Worm (Caenorhabditis elegans) whole organism, L4/young adult: ENCODE measurements around the gene C14H10.2.

Experiments used
- W03F9.2 ChIP-seq: fragments of 150-350 bp; optimal IDR thresholded peaks from 2 replicates; lab custom pipeline; 2014; ENCODE audit warnings: missing biosample characterization, missing genetic modification characterization
- dao-5 ChIP-seq: sonication (generic microtip); optimal IDR thresholded peaks from 2 replicates; lab custom pipeline; 2016; ENCODE audit warnings: missing genotype, missing genetic modification characterization, moderate library complexity, missing compliant biosample characterization
- him-1 ChIP-seq: sonication (generic microtip); optimal IDR thresholded peaks from 2 replicates; lab custom pipeline; 2016; ENCODE audit warnings: missing genotype, missing genetic modification reagents, missing genetic modification characterization, missing compliant biosample characterization

Gene C14H10.2

DNA sequence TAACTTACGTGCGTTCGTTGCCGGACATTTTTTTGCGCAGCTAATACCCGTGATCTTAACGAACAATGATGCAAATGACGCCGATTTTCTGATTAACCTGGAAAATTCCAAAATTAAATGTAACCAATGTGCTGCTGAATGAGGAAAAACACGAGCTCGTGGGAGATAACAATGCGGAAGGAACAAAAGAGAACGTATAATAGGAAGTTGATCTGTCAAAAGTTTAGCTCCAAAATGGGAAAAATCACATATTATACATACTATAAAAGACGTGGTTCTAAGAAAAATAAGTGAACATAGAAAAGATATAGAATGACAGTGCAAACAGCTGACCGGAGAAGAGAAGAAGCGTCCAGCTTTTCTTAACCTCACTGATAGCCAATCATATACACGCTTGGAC is at the start of gene C14H10.2:
Gene C14H10.2, minus strand, starts transcription at position 101 of the 400 bp plus-strand sequence.
- TF ChIP-seq him-1: no peak

DNA sequence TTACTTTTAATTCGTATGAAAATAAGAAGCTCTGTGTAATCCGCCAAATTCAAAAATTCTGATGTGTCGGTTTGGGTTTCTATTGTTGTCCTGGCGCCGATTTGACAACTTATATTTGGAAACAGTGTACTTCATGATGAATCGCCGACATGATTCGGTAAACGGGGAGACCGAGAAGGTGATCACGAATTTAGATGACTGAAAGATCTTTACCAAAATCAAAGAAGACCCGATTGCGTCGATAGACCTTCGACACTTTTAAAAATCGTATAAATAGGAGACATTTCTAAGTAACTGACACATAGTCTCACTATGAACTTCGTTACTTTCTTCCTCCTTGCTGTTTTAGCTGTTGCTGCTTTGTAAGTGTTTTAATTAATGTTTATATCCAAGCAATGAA is 49.7 kb upstream of the C14H10.2 start, which contains the start of gene fip-5:
Gene fip-5, plus strand, starts transcription at position 312 of the 400 bp plus-strand sequence.
- no peak for TF ChIP-seq him-1

DNA sequence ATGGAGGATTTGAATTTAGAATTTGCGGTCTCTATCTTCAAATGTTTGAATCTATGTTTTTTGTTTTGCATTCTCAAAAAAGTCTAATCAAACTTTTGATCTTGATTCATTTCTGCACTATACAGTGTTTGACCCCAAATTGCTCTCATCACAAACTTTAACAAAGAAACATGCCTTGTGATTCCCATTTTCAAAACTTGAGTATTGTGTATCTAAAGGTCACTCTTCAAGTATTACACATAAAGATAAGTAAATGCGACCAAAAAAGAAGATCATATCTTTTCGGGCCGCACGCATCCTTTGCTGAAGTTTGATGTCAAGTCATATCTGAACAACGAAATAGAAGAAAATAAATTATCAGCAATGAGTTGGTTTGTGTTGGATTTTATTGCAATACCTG is 49.2 kb upstream of the C14H10.2 start:
- TF ChIP-seq him-1 (no peak), dao-5 (no peak), W03F9.2 (tag; lab: Kevin White, UChicago) (no peak)

DNA sequence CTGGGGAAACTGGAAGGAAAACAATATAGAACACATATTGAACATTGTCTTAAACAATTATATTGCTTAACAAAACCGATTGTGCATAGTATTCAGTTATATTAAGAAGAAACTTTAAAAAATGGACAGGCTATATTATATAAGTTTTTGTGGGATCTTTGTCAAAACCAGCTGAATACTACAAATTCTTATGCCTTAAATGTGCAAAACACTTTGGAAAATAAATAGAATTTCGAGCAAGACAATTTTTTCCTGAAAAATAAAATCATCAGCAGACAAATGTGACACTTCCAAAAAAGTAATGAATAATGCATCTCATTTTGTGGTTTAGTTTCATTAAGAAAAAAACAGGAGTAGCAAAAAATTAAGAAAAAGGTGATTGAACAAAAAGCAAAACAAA is 44.7 kb upstream of the C14H10.2 start:
- TF ChIP-seq dao-5 (no peak), W03F9.2 (tag; lab: Kevin White, UChicago) (no peak), him-1 (no peak)

- TF ChIP-seq him-1: no peak
- no peak for TF ChIP-seq dao-5
- no peak for TF ChIP-seq W03F9.2 (tag; lab: Kevin White, UChicago)
Observed at ce11 chrX:10285634-10286033, 33.0 kb upstream of the C14H10.2 start, which contains the start of gene npr-6. Gene npr-6 (minus strand): TSS chrX:10285734.

DNA sequence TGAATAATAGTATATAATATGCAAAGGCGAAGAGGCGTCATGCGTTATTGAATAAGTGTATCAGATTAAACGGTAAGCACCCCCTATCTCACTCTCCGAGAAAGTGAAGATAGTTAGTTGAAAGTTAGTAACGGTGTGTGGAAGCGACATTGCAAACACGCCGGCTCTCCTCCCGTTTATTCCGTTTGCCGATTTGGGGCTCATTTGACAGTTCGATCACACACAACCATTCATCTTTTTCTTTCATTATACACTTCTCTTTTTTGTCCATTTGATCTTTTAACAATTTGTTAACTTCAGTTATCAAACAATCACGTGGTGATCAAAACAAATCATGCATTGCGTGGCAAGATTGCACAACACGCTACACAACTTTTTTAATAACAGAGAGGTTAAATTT is 26.6 kb upstream of the C14H10.2 start, which contains the start of gene slc-9B.1:
Gene slc-9B.1, plus strand, starts transcription at position 301 of the 400 bp plus-strand sequence.
- no peak for TF ChIP-seq dao-5
- no peak for TF ChIP-seq him-1
- no peak for TF ChIP-seq W03F9.2 (tag; lab: Kevin White, UChicago)

DNA sequence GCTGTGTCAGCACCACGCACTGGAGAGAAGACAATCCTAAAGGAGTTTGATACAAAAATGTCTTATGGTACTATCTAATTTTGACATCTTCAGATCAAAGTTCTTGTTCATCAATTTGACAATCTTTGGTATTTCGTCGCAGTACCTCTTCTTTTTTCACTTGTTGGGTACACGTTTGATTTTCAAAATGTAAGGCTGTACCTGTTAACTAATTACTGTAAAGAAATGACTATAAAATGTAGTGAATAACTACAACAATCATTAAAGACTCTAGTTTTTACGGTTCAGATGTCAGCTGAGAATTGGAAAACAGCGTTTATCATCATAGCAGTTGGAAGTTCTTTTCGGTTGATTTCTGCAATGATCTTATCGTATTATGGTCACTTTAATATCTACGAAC is 24.4 kb upstream of the C14H10.2 start:
- TF ChIP-seq W03F9.2 (tag; lab: Kevin White, UChicago) (no peak), dao-5 (no peak), him-1 (no peak)

ce11 chrX:10274470-10274869 is 21.8 kb upstream of the C14H10.2 start:
- TF ChIP-seq W03F9.2 (tag; lab: Kevin White, UChicago) (no peak), dao-5 (no peak), him-1 (no peak)

ce11 chrX:10273392-10273791 is 20.7 kb upstream of the C14H10.2 start, which contains the start of gene F41E7.2:
Gene F41E7.2 (plus strand): TSS chrX:10273692.
- TF ChIP-seq him-1 (no peak), W03F9.2 (tag; lab: Kevin White, UChicago) (no peak), dao-5 (no peak)

DNA sequence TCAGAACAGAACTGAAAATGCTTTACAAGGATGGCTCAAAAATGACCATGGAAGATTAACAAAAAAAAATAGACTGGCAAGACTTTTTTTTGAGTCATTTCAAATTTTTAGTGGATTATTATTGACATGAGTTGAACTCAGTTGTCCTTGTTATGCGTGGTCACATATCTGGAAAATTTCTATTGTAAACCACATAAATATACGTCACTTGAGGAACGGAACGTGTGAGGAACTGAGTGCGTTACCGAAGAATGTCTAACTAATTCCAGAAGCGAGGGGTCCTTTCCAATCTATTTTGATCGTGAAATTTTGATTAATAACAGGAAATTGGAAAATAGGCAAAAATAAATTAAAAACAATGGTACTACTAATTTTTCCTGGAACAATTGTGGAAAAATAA is 9.6 kb upstream of the C14H10.2 start:
- TF ChIP-seq W03F9.2 (tag; lab: Kevin White, UChicago): no peak
- TF ChIP-seq him-1: no peak
- TF ChIP-seq dao-5: no peak

DNA sequence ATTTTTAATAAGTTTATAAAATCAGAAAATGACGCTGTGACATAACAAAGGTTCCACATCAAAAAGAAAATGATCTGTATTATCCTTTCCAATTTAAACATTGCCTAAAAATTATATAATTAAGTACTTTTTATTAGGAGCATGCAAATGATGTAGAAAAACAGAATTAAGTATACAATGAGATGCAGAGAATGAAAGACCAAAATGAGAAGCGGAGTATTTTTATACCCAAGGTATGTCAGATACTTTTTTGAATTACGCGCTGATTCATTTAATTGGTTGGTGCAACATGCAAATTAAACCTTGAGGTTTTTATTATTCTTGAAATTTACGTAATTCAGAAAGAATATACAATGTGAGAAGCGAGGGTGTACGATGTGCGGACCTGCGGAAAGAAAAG is 7.4 kb upstream of the C14H10.2 start, which contains the start of gene C32A9.1:
Gene C32A9.1, minus strand, starts transcription at position 101 of the 400 bp plus-strand sequence.
- no peak for TF ChIP-seq dao-5

- no peak for TF ChIP-seq him-1
- no peak for TF ChIP-seq dao-5
- no peak for TF ChIP-seq W03F9.2 (tag; lab: Kevin White, UChicago)
Observed at ce11 chrX:10254068-10254467, 1.4 kb upstream of the C14H10.2 start.

ce11 chrX:10249685-10250084 is 3.0 kb downstream of the C14H10.2 start:
- no peak for TF ChIP-seq W03F9.2 (tag; lab: Kevin White, UChicago)
- no peak for TF ChIP-seq him-1
- TF ChIP-seq dao-5: no peak

ce11 chrX:10245617-10246016 is 7.1 kb downstream of the C14H10.2 start:
- TF ChIP-seq him-1 (no peak), W03F9.2 (tag; lab: Kevin White, UChicago) (no peak), dao-5 (no peak)

- TF ChIP-seq dao-5 (no peak), him-1 (no peak), W03F9.2 (tag; lab: Kevin White, UChicago) (no peak)
Observed at ce11 chrX:10240939-10241338, 11.7 kb downstream of the C14H10.2 start, which contains the start of gene str-74. Gene str-74 (minus strand): TSS chrX:10241039.

DNA sequence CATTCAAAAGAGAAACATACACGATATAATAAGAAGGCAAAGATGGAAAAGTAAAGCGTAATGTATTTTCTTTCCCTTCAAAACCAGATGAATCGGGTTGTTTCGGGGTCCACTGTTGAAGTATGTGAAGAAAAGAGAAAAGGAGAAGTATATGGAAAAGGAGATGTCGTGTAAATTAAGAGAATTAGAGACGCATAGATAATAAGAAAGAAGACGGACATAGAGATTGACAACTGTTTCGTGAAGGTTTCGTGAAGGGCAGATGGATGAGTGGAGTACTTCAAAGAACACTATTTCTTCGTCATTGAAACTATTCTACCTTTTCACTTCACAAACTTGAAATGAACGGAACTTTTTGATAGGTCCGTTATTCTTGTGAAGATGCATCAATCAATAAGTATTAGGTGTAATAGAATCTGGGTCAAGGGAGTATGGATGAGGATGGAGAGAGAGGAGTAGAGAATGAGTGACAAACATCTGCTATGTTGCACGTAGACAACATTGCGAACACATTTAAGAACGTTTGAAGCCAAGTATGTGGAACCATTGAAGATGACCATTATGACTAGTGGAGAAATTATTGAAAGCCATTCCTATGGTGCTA is 14.4 kb downstream of the C14H10.2 start:
- TF ChIP-seq dao-5 (no peak), W03F9.2 (tag; lab: Kevin White, UChicago) (no peak), him-1 (no peak)
